Fruit fly (Drosophila melanogaster): ENCODE results near the gene CG6983.

CG6983 gene

dm6 chr3L:8458767-8459614, 9.8 kb upstream of the CG6983 start:
- TF ChIP-seq Ets98B (GFP tag; IDR thresholded peaks at IDR 0.05) (no peak), fd96Ca (GFP tag; IDR thresholded peaks at IDR 0.05) (0 out of 3 replicates have a peak, but pooled peaks have one; percentile 34), gl (tag; optimal IDR thresholded peaks at IDR 0.05) (no peak), CG15710 (tag; optimal IDR thresholded peaks at IDR 0.05) (peak; percentile 67), CG17806 (tag; optimal IDR thresholded peaks at IDR 0.05) (peak; percentile 63), Pif1B (GFP tag; optimal IDR thresholded peaks at IDR 0.05) (peak; percentile 32), CG34367 (tag; optimal IDR thresholded peaks at IDR 0.05) (peak; percentile 39), CG8301 (tag; optimal IDR thresholded peaks at IDR 0.05) (peak; percentile 72), EcR (GFP tag; optimal IDR thresholded peaks at IDR 0.05) (no peak), CG8159 (tag; optimal IDR thresholded peaks at IDR 0.05) (peak; percentile 81), Pif1A (GFP tag; optimal IDR thresholded peaks at IDR 0.05) (peak; percentile 73), rn (GFP tag; IDR thresholded peaks at IDR 0.05) (no peak), CG14655 (GFP tag; optimal IDR thresholded peaks at IDR 0.05) (peak; percentile 84), CG12605 (GFP tag; IDR thresholded peaks at IDR 0.05) (no peak), CG10348 (GFP tag; IDR thresholded peaks at IDR 0.05) (no peak), CG13204 (GFP tag; optimal IDR thresholded peaks at IDR 0.05) (no peak), CG9948 (tag; optimal IDR thresholded peaks at IDR 0.05) (peak; percentile 68), Snoo (tag; optimal IDR thresholded peaks at IDR 0.05) (peak; percentile 40), CG32121 (GFP tag; IDR thresholded peaks at IDR 0.05) (no peak), CG4496 (GFP tag; IDR thresholded peaks at IDR 0.05) (0 out of 3 replicates have a peak, but pooled peaks have one; percentile 35), D1 (tag; optimal IDR thresholded peaks at IDR 0.05) (peak; percentile 5)

DNA sequence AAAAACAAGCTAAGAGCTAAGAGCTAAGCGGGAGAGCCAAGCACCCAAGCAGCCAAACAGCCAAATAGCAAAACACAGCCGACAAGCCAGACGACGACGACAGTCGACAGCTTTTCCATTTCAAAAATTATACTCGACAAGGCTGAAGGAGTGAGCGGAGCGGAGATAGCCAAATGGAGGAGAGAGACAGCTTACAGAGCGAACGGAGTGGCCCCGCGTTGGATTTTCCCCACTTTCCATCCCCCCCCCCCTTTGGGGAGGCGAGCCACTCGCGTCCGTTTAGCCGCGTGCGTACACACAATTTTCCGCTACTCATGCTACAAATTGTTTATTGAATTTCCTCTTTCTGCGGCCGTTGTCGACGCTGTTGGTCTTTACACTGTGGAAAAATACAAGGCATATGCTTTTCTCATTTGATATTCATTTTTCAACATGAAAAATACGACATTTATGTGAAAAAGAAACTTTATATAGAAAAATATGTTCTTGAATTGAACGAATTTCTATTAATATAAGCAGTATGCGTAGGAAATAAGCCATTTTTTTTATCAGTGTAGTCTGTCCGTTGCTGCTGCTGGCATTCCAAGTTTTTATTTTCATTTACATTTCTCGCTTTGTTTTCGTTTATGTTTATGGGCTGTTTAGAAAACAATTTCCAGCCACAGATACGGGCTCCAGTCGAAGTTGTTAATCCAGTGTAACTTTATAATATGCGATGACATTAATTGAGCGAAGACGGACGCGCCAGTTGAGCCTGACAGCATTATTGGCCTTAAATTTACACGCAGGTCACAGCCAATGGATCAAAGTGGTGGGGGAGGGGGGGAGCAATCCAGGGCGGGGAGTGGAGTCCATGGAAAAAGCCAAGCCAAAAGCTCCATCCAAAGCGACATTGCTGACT, 8.9 kb upstream of the CG6983 start:
- peak; percentile 82 for TF ChIP-seq Snoo (tag; optimal IDR thresholded peaks at IDR 0.05)
- peak; percentile 90 for TF ChIP-seq gl (tag; optimal IDR thresholded peaks at IDR 0.05)
- TF ChIP-seq Pif1A (GFP tag; optimal IDR thresholded peaks at IDR 0.05) = peak; percentile 96
- peak; percentile 96 for TF ChIP-seq CG12605 (GFP tag; IDR thresholded peaks at IDR 0.05)
- TF ChIP-seq CG8301 (tag; optimal IDR thresholded peaks at IDR 0.05) = peak; percentile 97
- TF ChIP-seq rn (GFP tag; IDR thresholded peaks at IDR 0.05) = peak; percentile 87
- peak; percentile 88 for TF ChIP-seq fd96Ca (GFP tag; IDR thresholded peaks at IDR 0.05)
- peak; percentile 74 for TF ChIP-seq CG13204 (GFP tag; optimal IDR thresholded peaks at IDR 0.05)
- TF ChIP-seq CG34367 (tag; optimal IDR thresholded peaks at IDR 0.05) = peak; percentile 92
- TF ChIP-seq CG15710 (tag; optimal IDR thresholded peaks at IDR 0.05) = peak; percentile 95
- peak; percentile 96 for TF ChIP-seq CG32121 (GFP tag; IDR thresholded peaks at IDR 0.05)
- TF ChIP-seq CG17806 (tag; optimal IDR thresholded peaks at IDR 0.05) = peak; percentile 96
- peak; percentile 37 for TF ChIP-seq EcR (GFP tag; optimal IDR thresholded peaks at IDR 0.05)
- TF ChIP-seq CG4496 (GFP tag; IDR thresholded peaks at IDR 0.05) = peak; percentile 96
- peak; percentile 96 for TF ChIP-seq CG14655 (GFP tag; optimal IDR thresholded peaks at IDR 0.05)
- TF ChIP-seq D1 (tag; optimal IDR thresholded peaks at IDR 0.05) = peak; percentile 92
- peak; percentile 92 for TF ChIP-seq Pif1B (GFP tag; optimal IDR thresholded peaks at IDR 0.05)
- TF ChIP-seq CG9948 (tag; optimal IDR thresholded peaks at IDR 0.05) = peak; percentile 97
- TF ChIP-seq CG8159 (tag; optimal IDR thresholded peaks at IDR 0.05) = peak; percentile 97
- peak; percentile 85 for TF ChIP-seq CG10348 (GFP tag; IDR thresholded peaks at IDR 0.05)
- TF ChIP-seq Ets98B (GFP tag; IDR thresholded peaks at IDR 0.05) = peak; percentile 96

DNA sequence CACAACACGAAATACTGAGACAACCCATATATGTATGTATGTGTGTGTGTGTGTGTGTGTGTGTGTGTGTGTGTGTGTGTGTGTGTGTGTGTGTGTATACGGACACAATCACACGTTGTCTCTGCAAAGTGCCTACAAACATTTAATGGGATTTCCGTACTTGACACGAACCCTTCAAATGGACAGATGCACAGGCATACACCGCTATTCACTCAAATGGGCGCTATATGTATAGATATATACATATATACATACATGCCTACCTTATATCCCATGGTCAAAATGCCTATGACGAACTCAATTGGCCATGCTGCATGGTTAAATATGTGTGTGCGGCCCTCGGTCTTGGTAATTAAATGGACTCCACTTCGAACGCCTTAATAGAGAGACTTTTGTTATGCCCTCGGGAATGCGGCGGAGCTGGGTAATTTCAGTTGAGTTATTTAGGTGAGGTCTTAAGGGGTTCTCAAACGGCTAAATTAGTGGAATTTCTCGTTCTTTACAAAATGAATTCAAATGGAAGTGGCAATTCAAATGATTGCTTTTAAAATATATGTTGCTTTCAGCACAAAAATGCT, 7.4 kb upstream of the CG6983 start:
- TF ChIP-seq CG32121 (GFP tag; IDR thresholded peaks at IDR 0.05) = no peak
- no peak for TF ChIP-seq CG34367 (tag; optimal IDR thresholded peaks at IDR 0.05)
- no peak for TF ChIP-seq CG13204 (GFP tag; optimal IDR thresholded peaks at IDR 0.05)
- TF ChIP-seq CG10348 (GFP tag; IDR thresholded peaks at IDR 0.05) = no peak
- TF ChIP-seq CG14655 (GFP tag; optimal IDR thresholded peaks at IDR 0.05) = no peak
- TF ChIP-seq Snoo (tag; optimal IDR thresholded peaks at IDR 0.05) = no peak
- TF ChIP-seq CG8159 (tag; optimal IDR thresholded peaks at IDR 0.05) = no peak
- no peak for TF ChIP-seq Ets98B (GFP tag; IDR thresholded peaks at IDR 0.05)
- no peak for TF ChIP-seq CG8301 (tag; optimal IDR thresholded peaks at IDR 0.05)
- no peak for TF ChIP-seq Pif1A (GFP tag; optimal IDR thresholded peaks at IDR 0.05)
- TF ChIP-seq CG15710 (tag; optimal IDR thresholded peaks at IDR 0.05) = no peak
- TF ChIP-seq gl (tag; optimal IDR thresholded peaks at IDR 0.05) = no peak
- no peak for TF ChIP-seq CG17806 (tag; optimal IDR thresholded peaks at IDR 0.05)
- TF ChIP-seq CG12605 (GFP tag; IDR thresholded peaks at IDR 0.05) = no peak
- TF ChIP-seq CG4496 (GFP tag; IDR thresholded peaks at IDR 0.05) = no peak
- TF ChIP-seq CG9948 (tag; optimal IDR thresholded peaks at IDR 0.05) = no peak
- no peak for TF ChIP-seq rn (GFP tag; IDR thresholded peaks at IDR 0.05)
- no peak for TF ChIP-seq Pif1B (GFP tag; optimal IDR thresholded peaks at IDR 0.05)
- no peak for TF ChIP-seq fd96Ca (GFP tag; IDR thresholded peaks at IDR 0.05)

dm6 chr3L:8455015-8455908, 6.1 kb upstream of the CG6983 start:
- TF ChIP-seq CG9948 (tag; optimal IDR thresholded peaks at IDR 0.05) (peak; percentile 97), Snoo (tag; optimal IDR thresholded peaks at IDR 0.05) (peak; percentile 96), CG8301 (tag; optimal IDR thresholded peaks at IDR 0.05) (peak; percentile 95), Ets98B (GFP tag; IDR thresholded peaks at IDR 0.05) (peak; percentile 85), CG8159 (tag; optimal IDR thresholded peaks at IDR 0.05) (peak; percentile 100), CG32121 (GFP tag; IDR thresholded peaks at IDR 0.05) (peak; percentile 90), CG13204 (GFP tag; optimal IDR thresholded peaks at IDR 0.05) (peak; percentile 71), EcR (GFP tag; optimal IDR thresholded peaks at IDR 0.05) (peak; percentile 82), CG4496 (GFP tag; IDR thresholded peaks at IDR 0.05) (peak; percentile 88), Pif1A (GFP tag; optimal IDR thresholded peaks at IDR 0.05) (peak; percentile 96), Pif1B (GFP tag; optimal IDR thresholded peaks at IDR 0.05) (peak; percentile 96), CG12605 (GFP tag; IDR thresholded peaks at IDR 0.05) (peak; percentile 86), CG14655 (GFP tag; optimal IDR thresholded peaks at IDR 0.05) (peak; percentile 96), fd96Ca (GFP tag; IDR thresholded peaks at IDR 0.05) (peak; percentile 86), CG34367 (tag; optimal IDR thresholded peaks at IDR 0.05) (peak; percentile 92), CG17806 (tag; optimal IDR thresholded peaks at IDR 0.05) (peak; percentile 96), CG15710 (tag; optimal IDR thresholded peaks at IDR 0.05) (peak; percentile 95), rn (GFP tag; IDR thresholded peaks at IDR 0.05) (peak; percentile 75), CG10348 (GFP tag; IDR thresholded peaks at IDR 0.05) (no peak), D1 (tag; optimal IDR thresholded peaks at IDR 0.05) (peak; percentile 97), gl (tag; optimal IDR thresholded peaks at IDR 0.05) (peak; percentile 88)

Data from whole organism, pupa.